Worm (Caenorhabditis elegans) whole organism, L3 larva: Measurements from ENCODE around the gene R148.4.
A peak's percentile ranks its signal among the peaks of the same experiment; 100 is the strongest.

ENCODE experiments used
- R02D3.7 ChIP-seq: fragments of 150-350 bp; optimal IDR thresholded peaks from 2 replicates; lab custom pipeline; 2014; ENCODE audit warnings: missing biosample characterization, missing genetic modification characterization
- ZK546.5 ChIP-seq: sonication (generic microtip); optimal IDR thresholded peaks from 2 replicates; lab custom pipeline; 2017; ENCODE audit warnings: missing biosample characterization, missing genetic modification characterization
- ama-1 ChIP-seq: fragments of 150-350 bp; optimal IDR thresholded peaks from 2 replicates; lab custom pipeline; 2018
- ceh-16 ChIP-seq: sonication (generic microtip); optimal IDR thresholded peaks from 2 replicates; lab custom pipeline; 2017; ENCODE audit warnings: missing biosample characterization, missing genetic modification characterization
- ceh-28 ChIP-seq: fragments of 150-350 bp; optimal IDR thresholded peaks from 2 replicates; lab custom pipeline; 2014; ENCODE audit warnings: missing biosample characterization, missing genetic modification reagents, missing genetic modification characterization
- ceh-9 ChIP-seq: sonication (generic microtip); optimal IDR thresholded peaks from 2 replicates; lab custom pipeline; 2018; ENCODE audit warnings: missing biosample characterization, missing genetic modification characterization
- daf-12 ChIP-seq: fragments of 150-350 bp; optimal IDR thresholded peaks from 2 replicates; lab custom pipeline; 2014; ENCODE audit warnings: missing biosample characterization, missing genetic modification reagents, missing genetic modification characterization
- egl-27 ChIP-seq: sonication (generic microtip); optimal IDR thresholded peaks from 4 replicates; lab custom pipeline; 2017; ENCODE audit warnings: missing biosample characterization, missing genetic modification reagents, missing genetic modification characterization
- egl-5 ChIP-seq: fragments of 150-350 bp; optimal IDR thresholded peaks from 2 replicates; lab custom pipeline; 2017; ENCODE audit warnings: missing biosample characterization, missing genetic modification reagents, missing genetic modification characterization, inconsistent platforms
- elt-2 ChIP-seq: sonication (generic microtip); optimal IDR thresholded peaks from 2 replicates; lab custom pipeline; 2016; ENCODE audit warnings: missing genetic modification reagents, mild to moderate bottlenecking, missing genetic modification characterization, missing compliant biosample characterization
- elt-3 ChIP-seq, 3 experiments: fragments of 150-350 bp in 1 of 3; sonication (generic microtip) in 2 of 3; optimal IDR thresholded peaks; 2 replicates in 2 of 3; 4 replicates in 1 of 3; lab custom pipeline; 2014 to 2017; ENCODE audit warnings: missing biosample characterization in 3 of 3, missing genetic modification characterization in 3 of 3
- eor-1 ChIP-seq, 2 experiments: fragments of 150-350 bp; optimal IDR thresholded peaks; 2 replicates each; lab custom pipeline; 2014 to 2018; ENCODE audit warnings: missing biosample characterization in 2 of 2, missing genetic modification characterization in 2 of 2
- fkh-10 ChIP-seq: sonication (generic microtip); optimal IDR thresholded peaks from 2 replicates; lab custom pipeline; 2017; ENCODE audit warnings: missing biosample characterization, missing genetic modification reagents, missing genetic modification characterization
- fkh-2 ChIP-seq: fragments of 150-350 bp; optimal IDR thresholded peaks from 2 replicates; lab custom pipeline; 2014; ENCODE audit warnings: missing biosample characterization, missing genetic modification reagents, missing genetic modification characterization
- fos-1 ChIP-seq: fragments of 150-350 bp; optimal IDR thresholded peaks from 2 replicates; lab custom pipeline; 2014; ENCODE audit warnings: missing biosample characterization, missing genetic modification characterization
- hmg-11 ChIP-seq: sonication (generic microtip); optimal IDR thresholded peaks from 2 replicates; lab custom pipeline; 2016; ENCODE audit warnings: missing genetic modification characterization, missing compliant biosample characterization
- jun-1 ChIP-seq: fragments of 150-350 bp; optimal IDR thresholded peaks from 2 replicates; lab custom pipeline; 2014; ENCODE audit warnings: missing biosample characterization, missing genetic modification reagents, missing genetic modification characterization
- lin-39 ChIP-seq: fragments of 150-350 bp; optimal IDR thresholded peaks from 2 replicates; lab custom pipeline; 2018; ENCODE audit warnings: missing biosample characterization, missing genetic modification reagents, missing genetic modification characterization
- mdl-1 ChIP-seq: fragments of 150-350 bp; optimal IDR thresholded peaks from 2 replicates; lab custom pipeline; 2014; ENCODE audit warnings: missing biosample characterization, missing genetic modification characterization
- mml-1 ChIP-seq: fragments of 150-350 bp; sonication (generic microtip); optimal IDR thresholded peaks from 3 replicates; lab custom pipeline; 2014; ENCODE audit warnings: missing biosample characterization, missing genetic modification characterization
- nfya-1 ChIP-seq: sonication (generic microtip); optimal IDR thresholded peaks from 2 replicates; lab custom pipeline; 2017; ENCODE audit warnings: missing genetic modification characterization, mild to moderate bottlenecking, missing compliant biosample characterization, antibody characterized with exemption, moderate library complexity; ENCODE audit not compliant: insufficient read depth
- nhr-12 ChIP-seq: fragments of 150-350 bp; optimal IDR thresholded peaks from 2 replicates; lab custom pipeline; 2014; ENCODE audit warnings: missing biosample characterization, missing genetic modification characterization
- nhr-23 ChIP-seq: fragments of 150-350 bp; optimal IDR thresholded peaks from 2 replicates; lab custom pipeline; 2014; ENCODE audit warnings: missing biosample characterization, missing genetic modification reagents, missing genetic modification characterization
- nhr-237 ChIP-seq: fragments of 150-350 bp; optimal IDR thresholded peaks from 2 replicates; lab custom pipeline; 2014; ENCODE audit warnings: missing biosample characterization, missing genetic modification characterization
- nhr-25 ChIP-seq: sonication (generic microtip); optimal IDR thresholded peaks from 2 replicates; lab custom pipeline; 2017; ENCODE audit warnings: missing biosample characterization, missing genetic modification characterization
- nhr-43 ChIP-seq: sonication (generic microtip); optimal IDR thresholded peaks from 2 replicates; lab custom pipeline; 2016; ENCODE audit warnings: mild to moderate bottlenecking, missing genetic modification characterization, missing compliant biosample characterization; ENCODE audit not compliant: poor library complexity, severe bottlenecking
- nhr-67 ChIP-seq: fragments of 150-350 bp; optimal IDR thresholded peaks from 2 replicates; lab custom pipeline; 2014; ENCODE audit warnings: missing biosample characterization, missing genetic modification characterization
- nhr-76 ChIP-seq: fragments of 150-350 bp; sonication (generic microtip); optimal IDR thresholded peaks from 5 replicates; lab custom pipeline; 2014; ENCODE audit warnings: missing biosample characterization, missing genetic modification characterization
- pha-4 ChIP-seq: fragments of 150-350 bp; optimal IDR thresholded peaks from 2 replicates; lab custom pipeline; 2014; ENCODE audit warnings: missing biosample characterization, missing genetic modification reagents, missing genetic modification characterization
- pqm-1 ChIP-seq: fragments of 150-350 bp; optimal IDR thresholded peaks from 2 replicates; lab custom pipeline; 2017; ENCODE audit warnings: missing biosample characterization, missing genetic modification characterization, inconsistent platforms
- skn-1 ChIP-seq: fragments of 150-350 bp; optimal IDR thresholded peaks from 2 replicates; lab custom pipeline; 2014; ENCODE audit warnings: missing biosample characterization, missing genetic modification characterization
- snpc-4 ChIP-seq: fragments of 150-350 bp; optimal IDR thresholded peaks from 2 replicates; lab custom pipeline; 2014; ENCODE audit warnings: missing biosample characterization, missing genetic modification characterization
- tbx-2 ChIP-seq: sonication (generic microtip); optimal IDR thresholded peaks from 2 replicates; lab custom pipeline; 2016; ENCODE audit warnings: mild to moderate bottlenecking, missing genetic modification characterization, missing compliant biosample characterization
- unc-62 ChIP-seq: fragments of 150-350 bp; sonication (generic microtip); optimal IDR thresholded peaks from 4 replicates; lab custom pipeline; 2014; ENCODE audit warnings: missing biosample characterization, missing genetic modification reagents, missing genetic modification characterization
- zag-1 ChIP-seq: fragments of 150-350 bp; optimal IDR thresholded peaks from 2 replicates; lab custom pipeline; 2014; ENCODE audit warnings: missing biosample characterization, missing genetic modification characterization
- ztf-11 ChIP-seq: fragments of 150-350 bp; optimal IDR thresholded peaks from 2 replicates; lab custom pipeline; 2014; ENCODE audit warnings: missing biosample characterization, missing genetic modification characterization

R148.4 gene

DNA sequence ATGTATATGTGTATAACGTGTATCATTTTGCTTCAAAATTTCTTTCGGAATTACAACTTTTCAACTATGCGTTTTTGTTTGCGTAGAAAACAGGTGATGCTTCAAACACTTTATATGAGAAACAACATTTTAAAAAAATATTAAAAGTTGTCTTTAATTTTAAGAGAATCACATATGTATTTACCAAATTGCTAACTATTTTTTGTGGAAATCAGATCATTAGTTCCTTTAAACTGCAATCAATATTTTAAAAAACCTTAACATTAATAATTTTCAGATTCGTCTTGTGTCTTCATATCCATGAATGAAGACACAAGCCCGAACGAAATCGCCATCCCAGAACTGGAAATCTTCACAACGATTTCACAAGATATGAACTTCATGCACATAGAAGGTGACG lies 18.5 kb upstream of the R148.4 start, which contains the start of gene C44B11.6:
TSS of gene C44B11.6 (plus strand) at position 301 of the 400 bp plus-strand sequence.
- TF ChIP-seq mml-1, result no peak
- no peak for TF ChIP-seq daf-12 (tag; lab: Kevin White, UChicago)
- TF ChIP-seq nhr-43, result no peak
- TF ChIP-seq R02D3.7 (tag; lab: Kevin White, UChicago), result no peak
- TF ChIP-seq nfya-1 (tag; lab: Kevin White, UChicago), result no peak
- no peak for TF ChIP-seq nhr-67 (tag; lab: Kevin White, UChicago)
- TF ChIP-seq nhr-12 (tag; lab: Kevin White, UChicago), result no peak
- TF ChIP-seq pha-4, result no peak
- no peak for TF ChIP-seq ztf-11
- no peak for TF ChIP-seq pqm-1 (tag; lab: Kevin White, UChicago)
- TF ChIP-seq hmg-11, result no peak
- TF ChIP-seq fkh-2 (tag; lab: Kevin White, UChicago), result no peak
- no peak for TF ChIP-seq mdl-1
- TF ChIP-seq skn-1, result no peak
- TF ChIP-seq egl-5 (tag; lab: Kevin White, UChicago), result no peak
- no peak for TF ChIP-seq fos-1 (tag; lab: Kevin White, UChicago)

- TF ChIP-seq nfya-1 (tag; lab: Kevin White, UChicago) (no peak), elt-3 (tag; optimal IDR thresholded peaks at IDR 0.05; lab: Kevin White, UChicago) (no peak), fos-1 (tag; lab: Kevin White, UChicago) (no peak), nhr-25 (tag; lab: Kevin White, UChicago) (no peak), unc-62 (GFP tag; lab: Kevin White, UChicago) (no peak), nhr-76 (tag; lab: Kevin White, UChicago) (no peak), elt-2 (tag; lab: Kevin White, UChicago) (no peak), skn-1 (no peak), mdl-1 (no peak), lin-39 (no peak), jun-1 (tag; lab: Kevin White, UChicago) (no peak), tbx-2 (tag; lab: Kevin White, UChicago) (no peak), daf-12 (tag; lab: Kevin White, UChicago) (no peak), nhr-43 (no peak), fkh-10 (GFP tag; lab: Kevin White, UChicago) (no peak), R02D3.7 (tag; lab: Kevin White, UChicago) (no peak), ceh-9 (tag; lab: Kevin White, UChicago) (no peak), eor-1 (tag; optimal IDR thresholded peaks at IDR 0.05; lab: Kevin White, UChicago) (no peak)
These were observed 16.4 kb upstream of the R148.4 start, which contains the start of gene C44B11.1 for ce11 chrIII:3154968-3155367. C44B11.1 (plus strand) TSS chrIII:3155268.

ce11 chrIII:3160490-3160889 lies 10.9 kb upstream of the R148.4 start:
- TF ChIP-seq tbx-2 (tag; lab: Kevin White, UChicago) (no peak), snpc-4 (tag; lab: Kevin White, UChicago) (no peak), nhr-76 (tag; lab: Kevin White, UChicago) (no peak), daf-12 (tag; lab: Kevin White, UChicago) (no peak)
- TF ChIP-seq, all 47 proteins: peak for 0

DNA sequence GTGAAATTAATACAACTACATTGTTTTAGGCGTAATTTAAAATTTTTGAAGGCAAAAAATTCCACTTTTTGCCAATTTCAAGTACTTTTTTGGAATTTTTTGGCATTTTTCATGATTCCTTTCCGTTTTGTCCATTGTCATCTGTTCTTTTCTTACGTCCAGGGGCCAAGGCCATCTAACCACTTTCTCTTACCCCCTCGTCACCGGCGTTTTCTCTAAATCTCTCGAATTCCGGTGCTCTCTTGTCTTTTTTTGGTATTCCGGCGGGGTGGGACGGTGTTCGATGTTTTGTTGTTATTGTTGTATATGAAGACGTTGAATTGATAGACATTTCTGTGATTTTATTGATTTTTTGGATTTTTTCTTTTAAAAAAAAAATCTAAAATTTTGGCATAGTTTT lies 9.8 kb upstream of the R148.4 start:
- TF ChIP-seq nhr-25 (tag; lab: Kevin White, UChicago) (peak; percentile 80), ceh-28 (tag; lab: Kevin White, UChicago) (no peak), mdl-1 (no peak), nhr-76 (tag; lab: Kevin White, UChicago) (no peak), eor-1 (tag; optimal IDR thresholded peaks at IDR 0.05; lab: Kevin White, UChicago) (no peak), nfya-1 (tag; lab: Kevin White, UChicago) (no peak), egl-27 (no peak), nhr-23 (tag; lab: Kevin White, UChicago) (peak; percentile 64), skn-1 (no peak), fkh-10 (GFP tag; lab: Kevin White, UChicago) (no peak), nhr-237 (tag; lab: Kevin White, UChicago) (no peak), unc-62 (GFP tag; lab: Kevin White, UChicago) (no peak)

DNA sequence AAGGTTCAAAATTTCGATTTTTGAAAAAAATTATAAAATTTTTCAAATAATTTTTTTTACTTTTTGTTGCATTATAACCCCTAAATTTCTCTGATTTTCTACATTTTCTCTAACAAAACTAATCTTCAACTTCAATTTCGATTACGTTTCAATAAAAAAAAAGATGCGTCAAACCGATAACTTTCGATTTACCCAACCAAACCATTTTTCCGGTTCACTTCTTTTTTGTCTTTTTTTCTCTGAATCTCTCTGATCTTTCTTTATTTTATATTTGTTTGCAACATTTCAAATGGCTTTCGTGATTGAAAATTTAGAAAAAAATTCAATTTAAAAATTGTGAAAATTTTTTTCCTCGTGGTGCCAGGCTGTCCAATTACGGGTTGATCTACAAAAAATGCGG lies 7.9 kb upstream of the R148.4 start:
- no peak for TF ChIP-seq nhr-23 (tag; lab: Kevin White, UChicago)
- TF ChIP-seq ceh-16 (tag; lab: Kevin White, UChicago), result no peak
- no peak for TF ChIP-seq elt-3 (tag; optimal IDR thresholded peaks at IDR 0.05; lab: Kevin White, UChicago)
- TF ChIP-seq mdl-1, result no peak
- TF ChIP-seq unc-62 (GFP tag; lab: Kevin White, UChicago), result no peak
- TF ChIP-seq hmg-11, result no peak
- no peak for TF ChIP-seq R02D3.7 (tag; lab: Kevin White, UChicago)
- TF ChIP-seq ama-1 (lab: Kevin White, UChicago), result no peak
- TF ChIP-seq nhr-67 (tag; lab: Kevin White, UChicago), result no peak
- no peak for TF ChIP-seq zag-1 (tag; lab: Kevin White, UChicago)
- TF ChIP-seq lin-39, result no peak
- TF ChIP-seq fos-1 (tag; lab: Kevin White, UChicago), result no peak
- TF ChIP-seq nfya-1 (tag; lab: Kevin White, UChicago), result no peak
- no peak for TF ChIP-seq nhr-12 (tag; lab: Kevin White, UChicago)
- TF ChIP-seq pqm-1 (tag; lab: Kevin White, UChicago), result no peak
- no peak for TF ChIP-seq nhr-43
- TF ChIP-seq pha-4, result no peak
- TF ChIP-seq skn-1, result no peak
- no peak for TF ChIP-seq fkh-10 (GFP tag; lab: Kevin White, UChicago)
- TF ChIP-seq ZK546.5 (tag; lab: Kevin White, UChicago), result no peak
